Worm (Caenorhabditis elegans): Measurements from ENCODE around the gene vap-2.

vap-2 gene

ce11 chrX:10748145-10748544 is 44.2 kb downstream of the vap-2 start:
- no peak for TF ChIP-seq dao-5 (tag; optimal IDR thresholded peaks at IDR 0.05)
- no peak for TF ChIP-seq W03F9.2 (tag; optimal IDR thresholded peaks at IDR 0.05)

- no peak for TF ChIP-seq dao-5 (tag; optimal IDR thresholded peaks at IDR 0.05)
These were observed 45.9 kb downstream of the vap-2 start, which contains the start of gene R07A4.2 for ce11 chrX:10746388-10746787. R07A4.2 (minus strand) TSS chrX:10746488.
